Worm (Caenorhabditis elegans) whole organism, midembryonic: ENCODE measurements around the gene T09A12.1.

Source experiments
- T22C8.4 ChIP-seq: fragments of 200-800 bp; sonication (Bioruptor generic); IDR thresholded peaks from 2 replicates; pipeline ENCODE4 v1.3.6; 2022; ENCODE audit warnings: missing genetic modification characterization, missing compliant biosample characterization
- flt-1 ChIP-seq: fragments of 200-800 bp; sonication (Bioruptor generic); IDR thresholded peaks from 2 replicates; pipeline ENCODE4 v1.3.6; 2022; ENCODE audit warnings: missing genetic modification characterization, missing compliant biosample characterization
- med-1 ChIP-seq: sonication (generic microtip); optimal IDR thresholded peaks from 2 replicates; lab custom pipeline; 2017; ENCODE audit warnings: missing genetic modification characterization, mild to moderate bottlenecking, missing compliant biosample characterization, antibody characterized with exemption, missing genetic modification reagents; ENCODE audit not compliant: insufficient read depth
- ref-1 ChIP-seq: fragments of 200-800 bp; sonication (Bioruptor generic); conservative IDR thresholded peaks from 2 replicates; pipeline ENCODE4 v1.3.6; 2022; ENCODE audit warnings: missing genetic modification reagents, missing genetic modification characterization, missing compliant biosample characterization
- ztf-29 ChIP-seq: fragments of 200-800 bp; sonication (Bioruptor generic); IDR thresholded peaks from 2 replicates; pipeline ENCODE4 v1.3.6; 2022; ENCODE audit warnings: missing genetic modification reagents, missing genetic modification characterization, missing compliant biosample characterization

- TF ChIP-seq flt-1 (GFP tag; lab: Robert Waterston, UW) (0 out of 2 replicates have a peak, but pooled peaks have one; percentile 28), med-1 (GFP tag; lab: Kevin White, UChicago) (no peak), ref-1 (GFP tag; lab: Robert Waterston, UW) (no peak), T22C8.4 (no peak), ztf-29 (GFP tag; lab: Robert Waterston, UW) (no peak)
These were observed 14.7 kb upstream of the T09A12.1 start for ce11 chrIV:8229523-8229922.
